Fruit fly (Drosophila melanogaster): ENCODE data around the gene mus201.

DNA sequence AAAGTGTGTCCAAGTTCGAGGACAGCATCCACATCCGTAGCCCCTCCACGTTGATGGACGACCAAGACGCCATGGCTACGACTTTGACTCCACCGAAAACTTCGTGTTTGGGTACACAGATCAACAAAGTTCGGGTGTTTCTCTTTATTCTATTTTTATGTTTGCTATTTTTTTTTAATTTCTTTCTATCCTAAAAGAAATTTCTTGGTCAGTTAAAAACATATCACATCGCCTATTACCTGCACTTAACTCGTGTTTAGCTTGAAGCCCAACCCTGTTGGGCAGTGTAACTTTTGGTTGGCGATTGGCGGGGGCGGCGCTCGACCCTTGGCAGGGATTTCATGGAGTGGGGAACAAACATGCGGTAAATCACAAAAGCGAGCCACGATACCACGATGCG lies 35.5 kb downstream of the mus201 start:
- TF ChIP-seq EcR (GFP tag; optimal IDR thresholded peaks at IDR 0.05): no peak
- TF ChIP-seq psq (optimal IDR thresholded peaks at IDR 0.05): no peak
- no peak for TF ChIP-seq pan (optimal IDR thresholded peaks at IDR 0.05)
- TF ChIP-seq usp (GFP tag; optimal IDR thresholded peaks at IDR 0.05): no peak
- TF ChIP-seq CG8478 (optimal IDR thresholded peaks at IDR 0.05): no peak
